Worm (Caenorhabditis elegans) whole organism, late embryonic: ENCODE data around the gene fbxa-219.

Source experiments
- ama-1 ChIP-seq: fragments of 150-350 bp; optimal IDR thresholded peaks from 2 replicates; lab custom pipeline; 2014
- madf-2 ChIP-seq: sonication (generic microtip); optimal IDR thresholded peaks from 2 replicates; lab custom pipeline; 2017; ENCODE audit warnings: missing genetic modification characterization, missing compliant biosample characterization
- nhr-11 ChIP-seq: fragments of 150-350 bp; optimal IDR thresholded peaks from 2 replicates; lab custom pipeline; 2014; ENCODE audit warnings: missing biosample characterization, missing genetic modification characterization
- pha-2 ChIP-seq: sonication (generic microtip); optimal IDR thresholded peaks from 2 replicates; lab custom pipeline; 2017; ENCODE audit warnings: mild to moderate bottlenecking, missing genetic modification characterization, missing compliant biosample characterization
- pqm-1 ChIP-seq: sonication (generic microtip); optimal IDR thresholded peaks from 2 replicates; lab custom pipeline; 2016; ENCODE audit warnings: missing genetic modification characterization, missing compliant biosample characterization
- pros-1 ChIP-seq: fragments of 150-350 bp; optimal IDR thresholded peaks from 2 replicates; lab custom pipeline; 2014; ENCODE audit warnings: missing biosample characterization, missing genetic modification reagents, missing genetic modification characterization
- ttx-3 ChIP-seq: sonication (generic microtip); optimal IDR thresholded peaks from 2 replicates; lab custom pipeline; 2016; ENCODE audit warnings: missing genetic modification reagents, missing genetic modification characterization, missing compliant biosample characterization

ce11 chrIII:2276842-2277241 lies 14.4 kb upstream of the fbxa-219 start, which contains the start of gene Y54F10BM.21:
- no peak for TF ChIP-seq madf-2
- TF ChIP-seq ama-1 (lab: Kevin White, UChicago), result no peak
- no peak for TF ChIP-seq ttx-3 (tag; lab: Kevin White, UChicago)
- no peak for TF ChIP-seq nhr-11 (tag; lab: Kevin White, UChicago)
- TF ChIP-seq pros-1 (tag; lab: Kevin White, UChicago), result no peak
- no peak for TF ChIP-seq pqm-1 (tag; lab: Kevin White, UChicago)
- TF ChIP-seq pha-2 (tag; lab: Kevin White, UChicago), result no peak
